Fruit fly (Drosophila melanogaster) whole organism, embryonic: ENCODE data around the gene hop.

Source experiments
- Blimp-1 ChIP-seq: fragments of 200-800 bp; sonication (Bioruptor generic); optimal IDR thresholded peaks from 3 replicates; lab custom pipeline; 2018; ENCODE audit warnings: missing biosample characterization, missing genetic modification characterization, mild to moderate bottlenecking, moderate library complexity, missing genetic modification reagents
- CG10147 ChIP-seq: fragments of 200-800 bp; sonication (Bioruptor generic); optimal IDR thresholded peaks from 2 replicates; lab custom pipeline; 2019; ENCODE audit warnings: missing biosample characterization, mild to moderate bottlenecking, missing genetic modification characterization, moderate library complexity
- CG11398 ChIP-seq: fragments of 200-800 bp; sonication (Bioruptor generic); optimal IDR thresholded peaks from 2 replicates; lab custom pipeline; 2016; ENCODE audit warnings: missing biosample characterization, missing genetic modification characterization
- CG11504 ChIP-seq: fragments of 200-800 bp; sonication (Bioruptor generic); optimal IDR thresholded peaks from 3 replicates; lab custom pipeline; 2019; ENCODE audit warnings: missing biosample characterization, mild to moderate bottlenecking, missing genetic modification characterization, moderate library complexity
- CG11695 ChIP-seq: fragments of 200-800 bp; sonication (Bioruptor generic); IDR thresholded peaks from 3 replicates; pipeline ENCODE4 v1.3.6; 2022; ENCODE audit warnings: missing biosample characterization, missing genetic modification characterization
- CG13123 ChIP-seq: fragments of 200-800 bp; sonication (Bioruptor generic); optimal IDR thresholded peaks from 2 replicates; lab custom pipeline; 2016; ENCODE audit warnings: missing biosample characterization, missing genetic modification characterization
- CG13624 ChIP-seq: fragments of 200-800 bp; sonication (Bioruptor generic); optimal IDR thresholded peaks from 2 replicates; lab custom pipeline; 2016; ENCODE audit warnings: missing biosample characterization, missing genetic modification characterization
- CG13775 ChIP-seq: fragments of 200-800 bp; sonication (Bioruptor generic); optimal IDR thresholded peaks from 3 replicates; lab custom pipeline; 2017; ENCODE audit warnings: missing biosample characterization, mild to moderate bottlenecking, missing genetic modification characterization
- CG14441 ChIP-seq: fragments of 200-800 bp; sonication (Bioruptor generic); IDR thresholded peaks from 2 replicates; pipeline ENCODE4 v1.3.6; 2022; ENCODE audit warnings: missing biosample characterization, missing genetic modification characterization
- CG1529 ChIP-seq: fragments of 200-800 bp; sonication (Bioruptor generic); optimal IDR thresholded peaks from 3 replicates; lab custom pipeline; 2018; ENCODE audit warnings: missing biosample characterization, missing genetic modification characterization
- CG17829 ChIP-seq: fragments of 200-800 bp; optimal IDR thresholded peaks from 2 replicates; lab custom pipeline; 2019; ENCODE audit warnings: missing biosample characterization, mild to moderate bottlenecking, missing genetic modification characterization, moderate library complexity
- CG2129 ChIP-seq: fragments of 200-800 bp; sonication (Bioruptor generic); IDR thresholded peaks from 2 replicates; pipeline ENCODE4 v1.3.6; 2022; ENCODE audit warnings: missing biosample characterization, missing genetic modification characterization; ENCODE audit not compliant: partially characterized antibody
- CG2678 ChIP-seq: fragments of 200-800 bp; sonication (Bioruptor generic); optimal IDR thresholded peaks from 3 replicates; lab custom pipeline; 2019; ENCODE audit warnings: missing biosample characterization, mild to moderate bottlenecking, missing genetic modification characterization, moderate library complexity
- CG2712 ChIP-seq: fragments of 200-800 bp; optimal IDR thresholded peaks from 3 replicates; lab custom pipeline; 2019; ENCODE audit warnings: missing biosample characterization, mild to moderate bottlenecking, missing genetic modification characterization, moderate library complexity
- CG2875 ChIP-seq: fragments of 200-800 bp; sonication (Bioruptor generic); optimal IDR thresholded peaks from 2 replicates; lab custom pipeline; 2017; ENCODE audit warnings: missing biosample characterization, mild to moderate bottlenecking, missing genetic modification characterization, missing genetic modification reagents
- CG6272 ChIP-seq: fragments of 200-800 bp; sonication (Bioruptor generic); IDR thresholded peaks from 2 replicates; pipeline ENCODE4 v1.3.6; 2022; ENCODE audit warnings: missing biosample characterization, missing genetic modification characterization
- CG7357 ChIP-seq: fragments of 200-800 bp; sonication (Bioruptor generic); IDR thresholded peaks from 3 replicates; pipeline ENCODE4 v1.3.6; 2022; ENCODE audit warnings: missing biosample characterization, missing genetic modification characterization
- CG7372 ChIP-seq: fragments of 200-800 bp; sonication (Bioruptor generic); IDR thresholded peaks from 2 replicates; pipeline ENCODE4 v1.3.6; 2022; ENCODE audit warnings: missing biosample characterization, missing genetic modification characterization
- CG7745 ChIP-seq: fragments of 200-800 bp; sonication (Bioruptor generic); optimal IDR thresholded peaks from 2 replicates; lab custom pipeline; 2018; ENCODE audit warnings: missing biosample characterization, mild to moderate bottlenecking, missing genetic modification characterization, moderate library complexity
- CG7987 ChIP-seq: fragments of 200-800 bp; sonication (Bioruptor generic); optimal IDR thresholded peaks from 2 replicates; lab custom pipeline; 2018; ENCODE audit warnings: missing biosample characterization, mild to moderate bottlenecking, missing genetic modification characterization, moderate library complexity
- CG8388 ChIP-seq: fragments of 200-800 bp; sonication (Bioruptor generic); optimal IDR thresholded peaks from 2 replicates; lab custom pipeline; 2019; ENCODE audit warnings: missing biosample characterization, mild to moderate bottlenecking, missing genetic modification characterization, moderate library complexity
- CG8478 ChIP-seq: fragments of >200 bp; optimal IDR thresholded peaks from 2 replicates; lab custom pipeline; 2018
- HLH4C ChIP-seq: fragments of 200-800 bp; sonication (Bioruptor generic); IDR thresholded peaks from 3 replicates; pipeline ENCODE4 v1.3.6; 2022; ENCODE audit warnings: missing biosample characterization, missing genetic modification characterization; ENCODE audit not compliant: partially characterized antibody
- Kr ChIP-seq: fragments of 200-800 bp; sonication (Bioruptor generic); optimal IDR thresholded peaks from 2 replicates; lab custom pipeline; 2017; ENCODE audit warnings: missing biosample characterization, mild to moderate bottlenecking, missing genetic modification characterization
- Lpt ChIP-seq: fragments of >200 bp; optimal IDR thresholded peaks from 2 replicates; lab custom pipeline; 2018; ENCODE audit warnings: missing biosample characterization, missing genetic modification characterization
- NFAT ChIP-seq: fragments of 200-800 bp; sonication (Bioruptor generic); IDR thresholded peaks from 2 replicates; pipeline ENCODE4 v1.3.6; 2022; ENCODE audit warnings: missing biosample characterization, missing genetic modification characterization
- Oli ChIP-seq: fragments of 200-800 bp; sonication (Bioruptor generic); optimal IDR thresholded peaks from 2 replicates; lab custom pipeline; 2018; ENCODE audit warnings: missing biosample characterization, mild to moderate bottlenecking, missing genetic modification characterization, moderate library complexity
- Pdp1 ChIP-seq, 2 experiments: fragments of 200-800 bp; sonication (Bioruptor generic); optimal IDR thresholded peaks; 3 replicates each; lab custom pipeline; 2016; ENCODE audit warnings: missing biosample characterization in 2 of 2, missing genetic modification characterization in 2 of 2, mild to moderate bottlenecking in 1 of 2, moderate library complexity in 1 of 2
- Ptx1 ChIP-seq: fragments of 200-800 bp; sonication (Bioruptor generic); IDR thresholded peaks from 2 replicates; pipeline ENCODE4 v1.3.6; 2022; ENCODE audit warnings: missing biosample characterization, missing genetic modification characterization
- Rfx ChIP-seq: fragments of 200-800 bp; sonication (Bioruptor generic); IDR thresholded peaks from 2 replicates; pipeline ENCODE4 v1.3.6; 2022; ENCODE audit warnings: missing biosample characterization, missing genetic modification characterization
- ato ChIP-seq: fragments of 200-800 bp; sonication (Bioruptor generic); IDR thresholded peaks from 2 replicates; pipeline ENCODE4 v1.3.6; 2022; ENCODE audit warnings: missing biosample characterization, missing genetic modification characterization; ENCODE audit not compliant: partially characterized antibody
- br ChIP-seq: fragments of >200 bp; optimal IDR thresholded peaks from 2 replicates; lab custom pipeline; 2017
- cas ChIP-seq: fragments of 200-800 bp; sonication (Bioruptor generic); IDR thresholded peaks from 2 replicates; pipeline ENCODE4 v1.3.6; 2022; ENCODE audit warnings: missing biosample characterization, missing genetic modification characterization
- crc ChIP-seq: fragments of 200-800 bp; sonication (Bioruptor generic); optimal IDR thresholded peaks from 2 replicates; lab custom pipeline; 2016; ENCODE audit warnings: missing biosample characterization, missing genetic modification characterization
- dpn ChIP-seq, 2 experiments: fragments of 200-800 bp; sonication (Bioruptor generic); optimal IDR thresholded peaks; 3 replicates each; lab custom pipeline; 2016; ENCODE audit warnings: missing biosample characterization in 2 of 2, missing genetic modification characterization in 2 of 2
- emc ChIP-seq: fragments of 200-800 bp; sonication (Bioruptor generic); optimal IDR thresholded peaks from 2 replicates; lab custom pipeline; 2016; ENCODE audit warnings: missing biosample characterization, missing genetic modification characterization
- esg ChIP-seq: fragments of 200-800 bp; sonication (Bioruptor generic); conservative IDR thresholded peaks from 2 replicates; pipeline ENCODE4 v1.3.6; 2022; ENCODE audit warnings: missing biosample characterization, missing genetic modification characterization
- exex ChIP-seq: fragments of 200-800 bp; sonication (Bioruptor generic); optimal IDR thresholded peaks from 4 replicates; lab custom pipeline; 2018; ENCODE audit warnings: missing biosample characterization, mild to moderate bottlenecking, missing genetic modification characterization, moderate library complexity
- fd96Cb ChIP-seq: fragments of 200-800 bp; sonication (Bioruptor generic); optimal IDR thresholded peaks from 2 replicates; lab custom pipeline; 2018; ENCODE audit warnings: missing biosample characterization, mild to moderate bottlenecking, missing genetic modification characterization, moderate library complexity
- gce ChIP-seq: fragments of 200-800 bp; sonication (Bioruptor generic); IDR thresholded peaks from 3 replicates; pipeline ENCODE4 v1.3.6; 2022; ENCODE audit warnings: missing biosample characterization, missing genetic modification characterization
- gro ChIP-seq: fragments of 200-800 bp; sonication (Bioruptor generic); optimal IDR thresholded peaks from 2 replicates; lab custom pipeline; 2016; ENCODE audit warnings: missing biosample characterization, missing genetic modification characterization
- gt ChIP-seq: fragments of 200-800 bp; sonication (Bioruptor generic); IDR thresholded peaks from 2 replicates; pipeline ENCODE4 v1.3.6; 2022; ENCODE audit warnings: missing biosample characterization, missing genetic modification characterization
- hth ChIP-seq: fragments of >200 bp; optimal IDR thresholded peaks from 2 replicates; lab custom pipeline; 2017; ENCODE audit warnings: inconsistent platforms
- inv ChIP-seq: fragments of 200-800 bp; sonication (Bioruptor generic); IDR thresholded peaks from 2 replicates; pipeline ENCODE4 v1.3.6; 2022; ENCODE audit warnings: missing biosample characterization, missing genetic modification characterization; ENCODE audit not compliant: partially characterized antibody
- lmd ChIP-seq: fragments of 200-800 bp; sonication (Bioruptor generic); IDR thresholded peaks from 2 replicates; pipeline ENCODE4 v1.3.6; 2022; ENCODE audit warnings: missing biosample characterization, missing genetic modification characterization
- org-1 ChIP-seq: fragments of 200-800 bp; sonication (Bioruptor generic); optimal IDR thresholded peaks from 2 replicates; lab custom pipeline; 2017; ENCODE audit warnings: missing biosample characterization, missing genetic modification characterization
- sc ChIP-seq, 3 experiments: fragments of >200 bp in 2 of 3; fragments of 200-800 bp in 1 of 3; sonication (Bioruptor generic) in 1 of 3; optimal IDR thresholded peaks; 2 replicates in 2 of 3; 3 replicates in 1 of 3; lab custom pipeline; 2017; ENCODE audit warnings: mild to moderate bottlenecking in 1 of 3, missing biosample characterization in 1 of 3, missing genetic modification characterization in 1 of 3, missing genetic modification reagents in 1 of 3
- sens-2 ChIP-seq: fragments of 200-800 bp; sonication (Bioruptor generic); IDR thresholded peaks from 2 replicates; pipeline ENCODE4 v1.3.6; 2022; ENCODE audit warnings: missing biosample characterization, missing genetic modification characterization
- shn ChIP-seq: fragments of 200-800 bp; sonication (Bioruptor generic); optimal IDR thresholded peaks from 3 replicates; lab custom pipeline; 2016; ENCODE audit warnings: missing biosample characterization, missing genetic modification characterization
- slbo ChIP-seq: fragments of 200-800 bp; sonication (Bioruptor generic); IDR thresholded peaks from 2 replicates; pipeline ENCODE4 v1.3.6; 2022; ENCODE audit warnings: missing biosample characterization, missing genetic modification characterization
- ttk ChIP-seq: fragments of 200-800 bp; sonication (Bioruptor generic); IDR thresholded peaks from 2 replicates; pipeline ENCODE4 v2.1.2; 2022; ENCODE audit warnings: missing biosample characterization, missing genetic modification characterization
- unpg ChIP-seq: fragments of 200-800 bp; sonication (Bioruptor generic); optimal IDR thresholded peaks from 3 replicates; lab custom pipeline; 2018; ENCODE audit warnings: missing biosample characterization, mild to moderate bottlenecking, missing genetic modification characterization, moderate library complexity

The hop gene

dm6 chrX:11379747-11380146, 11.8 kb upstream of the hop start (continued):
- TF ChIP-seq CG10147 (GFP tag; lab: Kevin White, UChicago), result peak; percentile 5
- TF ChIP-seq Ptx1 (GFP tag; lab: Robert Waterston, UW), result no peak
- TF ChIP-seq sens-2 (GFP tag; lab: Robert Waterston, UW), result no peak
- TF ChIP-seq CG7745 (tag; lab: Kevin White, UChicago), result no peak
- TF ChIP-seq fd96Cb (tag; lab: Kevin White, UChicago), result peak; percentile 14
- TF ChIP-seq lmd (GFP tag; lab: Robert Waterston, UW), result 0 out of 2 replicates have a peak, but pooled peaks have one; percentile 17
- TF ChIP-seq CG13775 (GFP tag; lab: Kevin White, UChicago), result no peak
- TF ChIP-seq hth (lab: Kevin White, UChicago), result no peak
- no peak for TF ChIP-seq ato
- TF ChIP-seq CG7372, result no peak
- TF ChIP-seq exex (tag; lab: Kevin White, UChicago), result no peak
- TF ChIP-seq CG2875 (GFP tag; lab: Kevin White, UChicago), result no peak
- no peak for TF ChIP-seq CG6272 (GFP tag; lab: Robert Waterston, UW)
- no peak for TF ChIP-seq CG13123 (GFP tag; lab: Kevin White, UChicago)
- no peak; the same call in 1 of the 2 replicates for TF ChIP-seq esg (GFP tag; lab: Robert Waterston, UW)
- no peak for TF ChIP-seq Kr (GFP tag; lab: Kevin White, UChicago)
- no peak for TF ChIP-seq CG13624 (GFP tag; lab: Kevin White, UChicago)
- TF ChIP-seq dpn (GFP tag; optimal IDR thresholded peaks at IDR 0.05; lab: Kevin White, UChicago), result peak in 1 of 2 experiments; percentile 6
- no peak for TF ChIP-seq CG1529 (GFP tag; lab: Kevin White, UChicago)
- TF ChIP-seq gro, result no peak
- TF ChIP-seq CG11504, result peak; percentile 31
- no peak for TF ChIP-seq cas (GFP tag; lab: Robert Waterston, UW)
- TF ChIP-seq inv (GFP tag; lab: Robert Waterston, UW), result no peak
- TF ChIP-seq Oli (tag; lab: Kevin White, UChicago), result peak; percentile 40
- TF ChIP-seq CG8388 (GFP tag; lab: Kevin White, UChicago), result no peak
- no peak for TF ChIP-seq br (lab: Kevin White, UChicago)
- no peak for TF ChIP-seq crc
- TF ChIP-seq gt, result no peak
- 0 out of 2 replicates have a peak, but pooled peaks have one; percentile 12 for TF ChIP-seq slbo
- no peak for TF ChIP-seq CG2129 (GFP tag; lab: Robert Waterston, UW)
- no peak for TF ChIP-seq CG11695 (GFP tag; lab: Robert Waterston, UW)
- no peak for TF ChIP-seq ttk (GFP tag; lab: Robert Waterston, UW)
- peak in 1 of 2 experiments; percentile 11 for TF ChIP-seq Pdp1 (GFP tag; optimal IDR thresholded peaks at IDR 0.05; lab: Kevin White, UChicago)
- TF ChIP-seq CG14441 (GFP tag; lab: Robert Waterston, UW), result no peak
- TF ChIP-seq CG7987, result no peak
- TF ChIP-seq CG8478 (lab: Kevin White, UChicago), result no peak
- TF ChIP-seq gce, result no peak
- no peak for TF ChIP-seq unpg
- no peak for TF ChIP-seq Lpt
- TF ChIP-seq CG7357 (GFP tag; lab: Robert Waterston, UW), result no peak
- TF ChIP-seq Blimp-1 (GFP tag; lab: Kevin White, UChicago), result peak; percentile 2
- TF ChIP-seq CG17829 (tag; lab: Kevin White, UChicago), result no peak
- TF ChIP-seq CG2712 (tag; lab: Kevin White, UChicago), result no peak
- no peak for TF ChIP-seq HLH4C (GFP tag; lab: Robert Waterston, UW)
- TF ChIP-seq CG2678 (tag; lab: Kevin White, UChicago), result peak; percentile 34
- TF ChIP-seq NFAT, result no peak
- no peak for TF ChIP-seq org-1 (GFP tag; lab: Kevin White, UChicago)
- TF ChIP-seq CG11398 (GFP tag; lab: Kevin White, UChicago), result no peak
- no peak for TF ChIP-seq shn (GFP tag; lab: Kevin White, UChicago)
- no peak for TF ChIP-seq sc (optimal IDR thresholded peaks at IDR 0.05; lab: Kevin White, UChicago)
- no peak for TF ChIP-seq sc (GFP tag; optimal IDR thresholded peaks at IDR 0.05; lab: Kevin White, UChicago)
- TF ChIP-seq Rfx (GFP tag; lab: Robert Waterston, UW), result no peak
- no peak for TF ChIP-seq emc (GFP tag; lab: Kevin White, UChicago)
